Worm (Caenorhabditis elegans): ENCODE data around the gene gars-1.

Gene gars-1

DNA sequence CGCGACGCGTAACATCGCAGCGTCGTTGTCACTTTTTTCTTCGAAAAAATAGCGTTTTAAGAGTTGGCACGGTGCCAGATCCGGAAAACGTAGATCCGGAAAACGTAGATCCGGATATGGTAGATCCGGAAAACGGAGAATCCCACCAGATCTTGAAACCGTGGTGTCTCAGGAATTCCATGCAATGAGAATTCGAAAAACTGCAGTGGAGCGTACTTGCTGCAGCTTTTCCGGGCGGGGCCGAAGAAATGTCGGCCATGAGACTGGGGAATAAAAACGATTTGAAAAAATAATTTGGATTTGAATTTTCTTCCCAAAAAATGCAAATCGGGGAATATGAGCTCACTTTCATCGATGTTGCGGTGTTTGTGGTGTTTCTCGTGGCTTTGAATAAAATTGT lies 9.0 kb upstream of the gars-1 start, which contains the start of gene K10D2.5 (continued):
- TF ChIP-seq ztf-4 (tag; optimal IDR thresholded peaks at IDR 0.05) (peak; percentile 71), nhr-6 (tag; optimal IDR thresholded peaks at IDR 0.05) (peak; percentile 74), gmeb-1 (tag; optimal IDR thresholded peaks at IDR 0.05) (peak; percentile 89), peb-1 (tag; optimal IDR thresholded peaks at IDR 0.05) (no peak), ama-1 (optimal IDR thresholded peaks at IDR 0.05) (no peak), nhr-23 (tag; optimal IDR thresholded peaks at IDR 0.05) (no peak), egl-27 (tag; optimal IDR thresholded peaks at IDR 0.05) (peak; percentile 72), lin-11 (tag; optimal IDR thresholded peaks at IDR 0.05) (peak; percentile 83), lin-39 (tag; optimal IDR thresholded peaks at IDR 0.05) (no peak), lsy-2 (tag; optimal IDR thresholded peaks at IDR 0.05) (peak; percentile 84 to 90), ZK546.5 (tag; optimal IDR thresholded peaks at IDR 0.05) (no peak), fos-1 (tag; optimal IDR thresholded peaks at IDR 0.05) (peak; percentile 77), ceh-16 (tag; optimal IDR thresholded peaks at IDR 0.05) (peak; percentile 33), nhr-129 (tag; optimal IDR thresholded peaks at IDR 0.05) (peak; percentile 89), nhr-237 (tag; optimal IDR thresholded peaks at IDR 0.05) (no peak), elt-1 (tag; optimal IDR thresholded peaks at IDR 0.05) (no peak), ztf-11 (tag; optimal IDR thresholded peaks at IDR 0.05) (no peak), mbf-1 (tag; optimal IDR thresholded peaks at IDR 0.05) (no peak), C34F6.9 (tag; optimal IDR thresholded peaks at IDR 0.05) (peak; percentile 94)

DNA sequence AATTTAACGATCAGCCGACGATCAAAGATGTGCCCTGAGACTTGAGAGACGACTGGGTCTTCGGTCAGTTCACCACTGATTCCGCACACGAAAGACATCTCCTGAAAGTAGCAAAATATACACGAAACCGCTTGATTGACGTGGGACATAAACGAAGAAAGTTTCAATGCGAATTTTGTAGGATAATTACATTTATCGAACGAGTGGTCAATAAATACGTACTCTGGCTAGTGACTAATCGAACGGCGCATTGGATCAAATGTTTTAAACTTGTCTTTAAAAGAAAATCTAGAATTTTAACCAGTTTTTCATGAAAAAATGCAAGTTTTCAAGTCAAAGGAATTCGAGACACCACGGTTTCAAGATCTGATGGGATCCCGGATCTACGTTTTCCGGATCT lies 8.5 kb upstream of the gars-1 start, which contains the start of gene prp-19:
Gene prp-19, minus strand, starts transcription at position 101 of the 400 bp plus-strand sequence.
- TF ChIP-seq F13H6.1 (tag; optimal IDR thresholded peaks at IDR 0.05) (no peak), elt-1 (tag; optimal IDR thresholded peaks at IDR 0.05) (no peak), egl-27 (tag; optimal IDR thresholded peaks at IDR 0.05) (no peak), nhr-129 (tag; optimal IDR thresholded peaks at IDR 0.05) (no peak), ztf-1 (GFP tag; conservative IDR thresholded peaks at IDR 0.05) (no peak), Y55F3AM.14 (GFP tag; optimal IDR thresholded peaks at IDR 0.05) (no peak), ama-1 (optimal IDR thresholded peaks at IDR 0.05) (no peak), ztf-11 (tag; optimal IDR thresholded peaks at IDR 0.05) (no peak), nhr-23 (tag; optimal IDR thresholded peaks at IDR 0.05) (no peak)

DNA sequence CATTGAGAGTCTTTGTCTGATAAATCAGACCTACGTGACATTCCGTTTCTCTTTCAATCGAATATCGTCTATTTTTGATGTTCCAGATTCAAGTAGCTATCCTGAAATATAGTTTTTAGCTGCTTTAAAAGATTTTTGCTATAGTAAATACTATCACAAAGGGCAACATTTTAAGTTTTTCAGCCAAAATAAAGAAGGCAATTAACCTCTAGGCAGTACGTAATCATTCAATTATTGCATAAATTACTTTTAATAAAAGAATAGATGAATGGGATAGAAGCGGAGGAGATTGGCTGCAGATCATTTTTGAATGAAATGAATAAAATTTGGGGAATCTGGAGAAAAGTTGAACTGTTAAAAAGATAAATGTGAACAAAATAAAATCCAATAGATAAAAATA lies 6.3 kb upstream of the gars-1 start, which contains the start of gene ulp-1:
Gene ulp-1, minus strand, starts transcription at position 101 of the 400 bp plus-strand sequence.
- TF ChIP-seq fos-1 (tag; optimal IDR thresholded peaks at IDR 0.05) (no peak), Y55F3AM.14 (GFP tag; optimal IDR thresholded peaks at IDR 0.05) (no peak), unc-62 (GFP tag; optimal IDR thresholded peaks at IDR 0.05) (no peak)

DNA sequence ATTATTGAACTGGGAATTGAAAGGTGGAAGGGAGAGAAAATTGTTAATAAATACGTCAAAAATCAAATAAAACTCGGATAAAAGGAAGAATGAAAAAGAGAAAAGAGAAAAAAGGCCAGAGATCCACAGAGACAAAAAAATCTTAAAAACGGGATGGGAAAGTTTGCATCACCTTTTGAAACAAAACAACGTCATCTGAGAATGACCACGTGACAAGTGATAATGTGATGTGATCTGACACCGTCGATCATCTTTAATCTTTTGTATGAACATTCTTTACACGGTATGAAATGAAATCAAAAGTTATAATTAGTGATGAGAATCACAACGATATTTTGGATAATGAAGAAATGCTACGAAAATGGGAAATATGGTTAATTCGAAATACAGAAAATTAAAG lies 2.3 kb upstream of the gars-1 start:
- TF ChIP-seq nhr-25 (tag; optimal IDR thresholded peaks at IDR 0.05) (peak; percentile 51), nhr-129 (tag; optimal IDR thresholded peaks at IDR 0.05) (peak; percentile 65), sma-9 (GFP tag; optimal IDR thresholded peaks at IDR 0.05) (peak; percentile 57), sma-9 (tag; optimal IDR thresholded peaks at IDR 0.05) (no peak), fos-1 (tag; optimal IDR thresholded peaks at IDR 0.05) (no peak), blmp-1 (tag; optimal IDR thresholded peaks at IDR 0.05; ENCODE audit: insufficient read depth) (peak; percentile 42), unc-39 (tag; optimal IDR thresholded peaks at IDR 0.05) (no peak)

DNA sequence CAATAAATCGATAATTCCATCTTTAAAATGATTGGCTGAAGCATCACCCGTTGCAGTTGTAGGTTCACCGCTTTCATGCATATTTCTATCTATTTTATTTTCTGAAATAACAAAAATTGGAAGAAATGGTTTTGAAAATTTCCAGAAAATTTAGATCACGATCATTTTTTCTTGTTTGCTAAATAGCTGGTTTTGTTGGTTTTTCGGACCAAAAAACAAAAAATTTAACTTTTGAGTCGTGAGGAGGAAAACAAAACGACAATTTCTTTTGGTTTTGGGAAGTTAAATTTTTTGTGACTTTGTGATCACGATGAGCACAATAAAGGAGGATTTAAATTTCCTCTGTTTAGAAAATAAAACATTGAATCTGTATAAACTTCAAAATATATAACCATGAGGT lies 1.8 kb upstream of the gars-1 start, which contains the start of gene T10F2.2:
Gene T10F2.2, minus strand, starts transcription at position 101 of the 400 bp plus-strand sequence.
- TF ChIP-seq sem-4 (tag; optimal IDR thresholded peaks at IDR 0.05) = no peak
- TF ChIP-seq C34F6.9 (tag; optimal IDR thresholded peaks at IDR 0.05) = no peak
- TF ChIP-seq dmd-4 (tag; optimal IDR thresholded peaks at IDR 0.05) = no peak
- TF ChIP-seq nhr-12 (tag; optimal IDR thresholded peaks at IDR 0.05) = no peak
- TF ChIP-seq ZK546.5 (tag; optimal IDR thresholded peaks at IDR 0.05) = no peak
- TF ChIP-seq mbf-1 (tag; optimal IDR thresholded peaks at IDR 0.05) = no peak
- no peak for TF ChIP-seq sma-9 (GFP tag; optimal IDR thresholded peaks at IDR 0.05)
- no peak for TF ChIP-seq sma-9 (tag; optimal IDR thresholded peaks at IDR 0.05)
- TF ChIP-seq ztf-4 (tag; optimal IDR thresholded peaks at IDR 0.05) = no peak
- no peak for TF ChIP-seq skn-1 (tag; optimal IDR thresholded peaks at IDR 0.05)
- no peak for TF ChIP-seq ceh-82 (tag; optimal IDR thresholded peaks at IDR 0.05)
- TF ChIP-seq ztf-11 (tag; optimal IDR thresholded peaks at IDR 0.05) = no peak
- no peak for TF ChIP-seq alr-1 (tag; optimal IDR thresholded peaks at IDR 0.05)
- no peak for TF ChIP-seq F13H6.1 (tag; optimal IDR thresholded peaks at IDR 0.05)
- TF ChIP-seq nhr-23 (tag; optimal IDR thresholded peaks at IDR 0.05) = no peak
- no peak for TF ChIP-seq blmp-1 (tag; optimal IDR thresholded peaks at IDR 0.05; ENCODE audit: insufficient read depth)
- TF ChIP-seq ceh-16 (tag; optimal IDR thresholded peaks at IDR 0.05) = no peak
- TF ChIP-seq nhr-25 (tag; optimal IDR thresholded peaks at IDR 0.05) = no peak

Measured in whole organism, L2 larva.